Fruit fly (Drosophila melanogaster) whole organism, prepupa: Measurements from ENCODE around the gene mRpL35.
A peak's percentile ranks its signal among the peaks of the same experiment; 100 is the strongest.

Experiments used
- CG10631 ChIP-seq: fragments of 200-800 bp; sonication (Bioruptor generic); optimal IDR thresholded peaks from 2 replicates; lab custom pipeline; 2016; ENCODE audit warnings: missing biosample characterization, missing genetic modification characterization
- CG10669 ChIP-seq: fragments of 200-800 bp; sonication (Bioruptor generic); optimal IDR thresholded peaks from 3 replicates; lab custom pipeline; 2018; ENCODE audit warnings: missing biosample characterization, mild to moderate bottlenecking, missing genetic modification characterization, moderate library complexity
- CG11762 ChIP-seq: fragments of 200-800 bp; sonication (Bioruptor generic); optimal IDR thresholded peaks from 3 replicates; lab custom pipeline; 2016; ENCODE audit warnings: missing biosample characterization, missing genetic modification characterization; ENCODE audit not compliant: insufficient read depth
- CG11902 ChIP-seq: fragments of 200-800 bp; sonication (Bioruptor generic); optimal IDR thresholded peaks from 3 replicates; lab custom pipeline; 2016; ENCODE audit warnings: missing biosample characterization, missing genetic modification characterization
- CG1621 ChIP-seq: fragments of 200-800 bp; sonication (Bioruptor generic); optimal IDR thresholded peaks from 3 replicates; lab custom pipeline; 2018; ENCODE audit warnings: missing biosample characterization, mild to moderate bottlenecking, missing genetic modification characterization
- CG3032 ChIP-seq: fragments of 200-800 bp; optimal IDR thresholded peaks from 2 replicates; lab custom pipeline; 2019; ENCODE audit warnings: missing biosample characterization, mild to moderate bottlenecking, missing genetic modification characterization, moderate library complexity
- CG34406 ChIP-seq: fragments of 200-800 bp; sonication (Bioruptor generic); optimal IDR thresholded peaks from 3 replicates; lab custom pipeline; 2016; ENCODE audit warnings: missing biosample characterization, missing genetic modification characterization
- CG3919 ChIP-seq: fragments of 200-800 bp; sonication (Bioruptor generic); optimal IDR thresholded peaks from 3 replicates; lab custom pipeline; 2016; ENCODE audit warnings: missing biosample characterization, missing genetic modification characterization
- CG4318 ChIP-seq: fragments of 200-800 bp; sonication (Bioruptor generic); optimal IDR thresholded peaks from 3 replicates; lab custom pipeline; 2017; ENCODE audit warnings: missing biosample characterization, mild to moderate bottlenecking, missing genetic modification characterization
- CG6163 ChIP-seq: fragments of 200-800 bp; sonication (Bioruptor generic); IDR thresholded peaks from 3 replicates; pipeline ENCODE4 v1.3.6; 2022; ENCODE audit warnings: missing biosample characterization, missing genetic modification characterization
- CG6792 ChIP-seq: fragments of 200-800 bp; sonication (Bioruptor generic); optimal IDR thresholded peaks from 3 replicates; lab custom pipeline; 2016; ENCODE audit warnings: missing biosample characterization, missing genetic modification characterization
- CG6808 ChIP-seq: fragments of 200-800 bp; sonication (Bioruptor generic); optimal IDR thresholded peaks from 3 replicates; lab custom pipeline; 2017; ENCODE audit warnings: missing biosample characterization, missing genetic modification characterization, mild to moderate bottlenecking, moderate library complexity, missing genetic modification reagents
- CG6854 ChIP-seq: fragments of 200-800 bp; sonication (Bioruptor generic); optimal IDR thresholded peaks from 2 replicates; lab custom pipeline; 2017; ENCODE audit warnings: missing biosample characterization, mild to moderate bottlenecking, missing genetic modification characterization
- CG7368 ChIP-seq: fragments of 200-800 bp; sonication (Bioruptor generic); optimal IDR thresholded peaks from 3 replicates; lab custom pipeline; 2016; ENCODE audit warnings: missing biosample characterization, missing genetic modification characterization
- CG8319 ChIP-seq: fragments of 200-800 bp; sonication (Bioruptor generic); optimal IDR thresholded peaks from 3 replicates; lab custom pipeline; 2016; ENCODE audit warnings: missing biosample characterization, missing genetic modification characterization
- CG8632 ChIP-seq: fragments of 200-800 bp; sonication (Bioruptor generic); optimal IDR thresholded peaks from 3 replicates; lab custom pipeline; 2016; ENCODE audit warnings: missing biosample characterization, missing genetic modification characterization
- Eip78C ChIP-seq: fragments of 200-800 bp; sonication (Bioruptor generic); peaks from one replicate; lab custom pipeline; 2016; ENCODE audit warnings: missing biosample characterization, missing genetic modification characterization
- Ets96B ChIP-seq: fragments of 200-800 bp; optimal IDR thresholded peaks from 2 replicates; lab custom pipeline; 2019; ENCODE audit warnings: missing biosample characterization, mild to moderate bottlenecking, missing genetic modification characterization, moderate library complexity
- Gug ChIP-seq: fragments of 200-800 bp; sonication (Bioruptor generic); IDR thresholded peaks from 2 replicates; pipeline ENCODE4 v1.3.6; 2022; ENCODE audit warnings: missing biosample characterization, missing genetic modification characterization
- Hr38 ChIP-seq: sonication (Bioruptor generic); optimal IDR thresholded peaks from 2 replicates; lab custom pipeline; 2016; ENCODE audit warnings: missing biosample characterization, missing genetic modification characterization
- Hr39 ChIP-seq: fragments of 200-800 bp; sonication (Bioruptor generic); optimal IDR thresholded peaks from 2 replicates; lab custom pipeline; 2016; ENCODE audit warnings: missing biosample characterization, missing genetic modification characterization
- Hr4 ChIP-seq: fragments of 200-800 bp; sonication (Bioruptor generic); optimal IDR thresholded peaks from 3 replicates; lab custom pipeline; 2016; ENCODE audit warnings: missing biosample characterization, missing genetic modification characterization
- Lpt ChIP-seq: fragments of 200-800 bp; sonication (Bioruptor generic); optimal IDR thresholded peaks from 3 replicates; lab custom pipeline; 2016; ENCODE audit warnings: missing biosample characterization, missing genetic modification characterization
- OdsH ChIP-seq: fragments of 200-800 bp; sonication (Bioruptor generic); optimal IDR thresholded peaks from 3 replicates; lab custom pipeline; 2016; ENCODE audit warnings: missing biosample characterization, missing genetic modification characterization
- Smox ChIP-seq: fragments of 200-800 bp; sonication (Bioruptor generic); optimal IDR thresholded peaks from 3 replicates; lab custom pipeline; 2016; ENCODE audit warnings: missing biosample characterization, missing genetic modification characterization
- Sox14 ChIP-seq: fragments of 200-800 bp; sonication (Bioruptor generic); optimal IDR thresholded peaks from 3 replicates; lab custom pipeline; 2016; ENCODE audit warnings: missing biosample characterization, missing genetic modification characterization
- Sox15 ChIP-seq: fragments of 200-800 bp; sonication (Bioruptor generic); optimal IDR thresholded peaks from 3 replicates; lab custom pipeline; 2016; ENCODE audit warnings: missing biosample characterization, missing genetic modification characterization
- achi ChIP-seq: fragments of 200-800 bp; sonication (Bioruptor generic); optimal IDR thresholded peaks from 3 replicates; lab custom pipeline; 2016; ENCODE audit warnings: missing biosample characterization, missing genetic modification characterization
- acj6 ChIP-seq: fragments of 200-800 bp; sonication (Bioruptor generic); optimal IDR thresholded peaks from 3 replicates; lab custom pipeline; 2016; ENCODE audit warnings: missing biosample characterization, missing genetic modification characterization
- cyc ChIP-seq: fragments of 200-800 bp; sonication (Bioruptor generic); optimal IDR thresholded peaks from 3 replicates; lab custom pipeline; 2016; ENCODE audit warnings: missing biosample characterization, missing genetic modification characterization
- dac ChIP-seq: fragments of 200-800 bp; sonication (Bioruptor generic); optimal IDR thresholded peaks from 2 replicates; lab custom pipeline; 2017; ENCODE audit warnings: missing biosample characterization, mild to moderate bottlenecking, missing genetic modification characterization
- dsx ChIP-seq: fragments of 200-800 bp; optimal IDR thresholded peaks from 3 replicates; lab custom pipeline; 2019; ENCODE audit warnings: missing biosample characterization, mild to moderate bottlenecking, missing genetic modification characterization, moderate library complexity; ENCODE audit not compliant: poor library complexity, severe bottlenecking
- eg ChIP-seq: fragments of 200-800 bp; sonication (Bioruptor generic); IDR thresholded peaks from 3 replicates; pipeline ENCODE4 v1.3.6; 2022; ENCODE audit warnings: missing biosample characterization, missing genetic modification characterization
- esn ChIP-seq: fragments of 200-800 bp; sonication (Bioruptor generic); optimal IDR thresholded peaks from 2 replicates; lab custom pipeline; 2016; ENCODE audit warnings: missing biosample characterization, mild to moderate bottlenecking, missing genetic modification characterization, moderate library complexity
- fd59A ChIP-seq: fragments of 200-800 bp; sonication (Bioruptor generic); optimal IDR thresholded peaks from 2 replicates; lab custom pipeline; 2017; ENCODE audit warnings: missing biosample characterization, mild to moderate bottlenecking, missing genetic modification characterization, missing genetic modification reagents
- fkh ChIP-seq: fragments of 200-800 bp; sonication (Bioruptor generic); optimal IDR thresholded peaks from 3 replicates; lab custom pipeline; 2017; ENCODE audit warnings: missing biosample characterization, mild to moderate bottlenecking, missing genetic modification characterization, moderate library complexity
- lz ChIP-seq: fragments of 200-800 bp; sonication (Bioruptor generic); optimal IDR thresholded peaks from 3 replicates; lab custom pipeline; 2016; ENCODE audit warnings: missing biosample characterization, missing genetic modification characterization
- pdm3 ChIP-seq: fragments of 200-800 bp; sonication (Bioruptor generic); optimal IDR thresholded peaks from 3 replicates; lab custom pipeline; 2016; ENCODE audit warnings: missing biosample characterization, missing genetic modification characterization
- salr ChIP-seq, 2 experiments: fragments of 200-800 bp; sonication (Bioruptor generic); optimal IDR thresholded peaks; 3 replicates each; lab custom pipeline; 2016 to 2018; ENCODE audit warnings: missing biosample characterization in 2 of 2, missing genetic modification characterization in 2 of 2, mild to moderate bottlenecking in 1 of 2
- ss ChIP-seq, 2 experiments: fragments of 200-800 bp; sonication (Bioruptor generic); optimal IDR thresholded peaks; 2 replicates in 1 of 2; 3 replicates in 1 of 2; lab custom pipeline; 2017 to 2018; ENCODE audit warnings: mild to moderate bottlenecking in 2 of 2, missing biosample characterization in 2 of 2, missing genetic modification characterization in 2 of 2, moderate library complexity in 1 of 2
- svp ChIP-seq: fragments of 200-800 bp; sonication (Bioruptor generic); peaks from one replicate; lab custom pipeline; 2016; ENCODE audit warnings: missing biosample characterization, missing genetic modification characterization
- topi ChIP-seq: fragments of 200-800 bp; sonication (Bioruptor generic); optimal IDR thresholded peaks from 3 replicates; lab custom pipeline; 2016; ENCODE audit warnings: missing biosample characterization, missing genetic modification characterization
- vri ChIP-seq: fragments of 200-800 bp; sonication (Bioruptor generic); optimal IDR thresholded peaks from 3 replicates; lab custom pipeline; 2016; ENCODE audit warnings: missing biosample characterization, mild to moderate bottlenecking, missing genetic modification characterization

Gene mRpL35

dm6 chr3R:21992909-21993308 is 30.4 kb upstream of the mRpL35 start (continued):
- peak; percentile 70; the same call in 1 of the 2 replicates for TF ChIP-seq Gug (GFP tag; lab: Robert Waterston, UW)
- peak; percentile 71 for TF ChIP-seq Hr39
- TF ChIP-seq CG1621, result peak; percentile 27
- TF ChIP-seq CG11902, result peak; percentile 52
- peak; percentile 75 for TF ChIP-seq pdm3 (GFP tag; lab: Kevin White, UChicago)
- TF ChIP-seq OdsH, result peak; percentile 79
- peak; percentile 52 for TF ChIP-seq dsx
- TF ChIP-seq achi (GFP tag; lab: Kevin White, UChicago), result peak; percentile 72
- TF ChIP-seq CG8632 (GFP tag; lab: Kevin White, UChicago), result peak; percentile 24
- peak; percentile 43 for TF ChIP-seq CG8319 (GFP tag; lab: Kevin White, UChicago)
- TF ChIP-seq cyc (GFP tag; lab: Kevin White, UChicago), result peak; percentile 52
- TF ChIP-seq dac (GFP tag; lab: Kevin White, UChicago), result no peak
- TF ChIP-seq CG11762 (GFP tag; lab: Kevin White, UChicago), result peak; percentile 32
- peak; percentile 34 to 46 for TF ChIP-seq salr (GFP tag; optimal IDR thresholded peaks at IDR 0.05; lab: Kevin White, UChicago)
- TF ChIP-seq fkh (GFP tag; lab: Kevin White, UChicago), result no peak
- peak; percentile 36 for TF ChIP-seq Sox15 (GFP tag; lab: Kevin White, UChicago)
- TF ChIP-seq Smox (GFP tag; lab: Kevin White, UChicago), result peak; percentile 42
- TF ChIP-seq CG6854, result no peak
- peak; percentile 89 for TF ChIP-seq Hr4 (GFP tag; lab: Kevin White, UChicago)
- peak; percentile 37 for TF ChIP-seq CG34406 (GFP tag; lab: Kevin White, UChicago)
- no peak for TF ChIP-seq Hr38 (GFP tag; lab: Kevin White, UChicago)
- TF ChIP-seq eg (GFP tag; lab: Robert Waterston, UW), result peak; percentile 78
- no peak for TF ChIP-seq vri (GFP tag; lab: Kevin White, UChicago)
- TF ChIP-seq ss (GFP tag; optimal IDR thresholded peaks at IDR 0.05; lab: Kevin White, UChicago), result peak in 1 of 2 experiments; percentile 11
- peak; percentile 29 for TF ChIP-seq Lpt
- TF ChIP-seq fd59A (GFP tag; lab: Kevin White, UChicago), result peak; percentile 24
- peak; percentile 13 for TF ChIP-seq lz (GFP tag; lab: Kevin White, UChicago)
- TF ChIP-seq CG6163 (GFP tag; lab: Robert Waterston, UW), result peak; percentile 74
- peak; percentile 27 for TF ChIP-seq esn (GFP tag; lab: Kevin White, UChicago)

DNA sequence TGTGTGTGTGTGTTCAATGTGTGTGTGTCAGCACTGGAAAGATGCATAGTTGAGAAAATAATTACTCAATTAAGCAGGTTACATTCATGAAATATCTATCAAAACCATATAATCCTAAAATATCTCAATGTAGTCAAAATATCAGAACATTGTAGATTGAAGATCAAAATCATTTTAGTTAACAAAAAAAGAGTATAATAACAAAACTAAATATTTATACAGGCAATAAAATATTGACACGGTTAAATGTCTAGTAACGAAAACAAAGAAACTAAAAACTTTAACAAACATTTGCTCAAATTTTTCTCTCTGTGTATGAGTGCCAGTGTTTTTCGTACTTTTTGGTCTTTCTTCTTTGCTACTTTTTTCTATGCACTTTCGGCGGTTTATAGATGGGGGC is 24.4 kb upstream of the mRpL35 start:
- TF ChIP-seq Eip78C (GFP tag; lab: Kevin White, UChicago), result peak; percentile 72
- peak; percentile 24 for TF ChIP-seq dsx
- no peak for TF ChIP-seq Sox15 (GFP tag; lab: Kevin White, UChicago)
- TF ChIP-seq CG1621, result no peak
- TF ChIP-seq topi, result peak; percentile 3
- TF ChIP-seq Hr39, result peak; percentile 1
- TF ChIP-seq CG10669 (GFP tag; lab: Kevin White, UChicago), result peak; percentile 2
- peak; percentile 8 for TF ChIP-seq esn (GFP tag; lab: Kevin White, UChicago)
- TF ChIP-seq Ets96B (tag; lab: Kevin White, UChicago), result peak; percentile 15
- peak; percentile 15 for TF ChIP-seq CG3032 (tag; lab: Kevin White, UChicago)
- TF ChIP-seq eg (GFP tag; lab: Robert Waterston, UW), result no peak
- no peak for TF ChIP-seq CG4318 (GFP tag; lab: Kevin White, UChicago)
- no peak for TF ChIP-seq achi (GFP tag; lab: Kevin White, UChicago)
- TF ChIP-seq svp, result peak; percentile 53
- peak; percentile 13 for TF ChIP-seq CG10631
- peak; percentile 2 for TF ChIP-seq Smox (GFP tag; lab: Kevin White, UChicago)
- TF ChIP-seq, all 60 proteins: peak for 11

DNA sequence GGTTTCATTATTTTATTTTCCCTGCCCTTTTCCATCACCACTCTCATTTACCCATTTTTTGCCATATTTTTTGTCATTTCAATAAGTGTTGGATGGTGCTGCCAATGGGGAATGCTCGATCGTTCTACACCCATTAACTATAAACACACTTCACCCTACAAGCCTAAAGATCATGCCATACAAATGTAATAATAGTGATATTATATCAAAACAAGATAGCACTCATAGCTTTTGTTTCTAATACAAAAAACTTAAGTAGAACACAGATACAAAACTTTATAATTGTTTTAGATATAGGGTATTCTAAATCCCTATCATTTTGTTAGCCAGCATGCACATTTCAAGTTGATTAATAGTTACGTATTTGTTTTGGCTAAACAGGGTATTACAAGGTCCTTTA is 23.7 kb upstream of the mRpL35 start:
- TF ChIP-seq Ets96B (tag; lab: Kevin White, UChicago), result no peak
- no peak for TF ChIP-seq CG6808
- peak; percentile 11 for TF ChIP-seq esn (GFP tag; lab: Kevin White, UChicago)
- TF ChIP-seq CG6854, result no peak
- TF ChIP-seq Sox14, result no peak
- TF ChIP-seq eg (GFP tag; lab: Robert Waterston, UW), result no peak
- TF ChIP-seq acj6 (GFP tag; lab: Kevin White, UChicago), result no peak
- TF ChIP-seq CG8319 (GFP tag; lab: Kevin White, UChicago), result no peak
- TF ChIP-seq CG7368 (GFP tag; lab: Kevin White, UChicago), result no peak
- TF ChIP-seq achi (GFP tag; lab: Kevin White, UChicago), result no peak
- no peak for TF ChIP-seq CG3919 (GFP tag; lab: Kevin White, UChicago)
- no peak for TF ChIP-seq dsx
- TF ChIP-seq CG10631, result no peak
- TF ChIP-seq Hr39, result no peak
- TF ChIP-seq svp, result peak; percentile 55
- peak; percentile 13 for TF ChIP-seq topi
- TF ChIP-seq Eip78C (GFP tag; lab: Kevin White, UChicago), result peak; percentile 32
- TF ChIP-seq CG6792 (GFP tag; lab: Kevin White, UChicago), result no peak
- TF ChIP-seq Hr38 (GFP tag; lab: Kevin White, UChicago), result no peak
- no peak for TF ChIP-seq Lpt
- no peak for TF ChIP-seq fkh (GFP tag; lab: Kevin White, UChicago)
